Fruit fly (Drosophila melanogaster): ENCODE results near the gene a6.

The a6 gene

dm6 chrX:1664836-1665235, 30.9 kb downstream of the a6 start, which contains the start of gene dor:
Gene dor, plus strand, starts transcription at chrX:1665052.
- no peak for TF ChIP-seq CG34367 (tag; optimal IDR thresholded peaks at IDR 0.05)
- no peak for TF ChIP-seq Pif1B (GFP tag; optimal IDR thresholded peaks at IDR 0.05)
- no peak for TF ChIP-seq CG12605 (GFP tag; IDR thresholded peaks at IDR 0.05)
- TF ChIP-seq D1 (tag; optimal IDR thresholded peaks at IDR 0.05): no peak
- no peak for TF ChIP-seq CG8301 (tag; optimal IDR thresholded peaks at IDR 0.05)
- no peak for TF ChIP-seq CG32121 (GFP tag; IDR thresholded peaks at IDR 0.05)
- TF ChIP-seq gl (tag; optimal IDR thresholded peaks at IDR 0.05): no peak

- TF ChIP-seq fd96Ca (GFP tag; IDR thresholded peaks at IDR 0.05) (no peak), CG4496 (GFP tag; IDR thresholded peaks at IDR 0.05) (no peak)
These were observed 35.4 kb downstream of the a6 start for dm6 chrX:1660269-1660668.

- TF ChIP-seq CG12605 (GFP tag; IDR thresholded peaks at IDR 0.05) (no peak), D1 (tag; optimal IDR thresholded peaks at IDR 0.05) (no peak), CG8159 (tag; optimal IDR thresholded peaks at IDR 0.05) (no peak), CG34367 (tag; optimal IDR thresholded peaks at IDR 0.05) (no peak), fd96Ca (GFP tag; IDR thresholded peaks at IDR 0.05) (no peak), CG4496 (GFP tag; IDR thresholded peaks at IDR 0.05) (no peak), CG13204 (GFP tag; optimal IDR thresholded peaks at IDR 0.05) (no peak), CG8301 (tag; optimal IDR thresholded peaks at IDR 0.05) (no peak), CG15710 (tag; optimal IDR thresholded peaks at IDR 0.05) (no peak), CG17806 (tag; optimal IDR thresholded peaks at IDR 0.05) (no peak), EcR (GFP tag; optimal IDR thresholded peaks at IDR 0.05) (no peak), Pif1A (GFP tag; optimal IDR thresholded peaks at IDR 0.05) (no peak), gl (tag; optimal IDR thresholded peaks at IDR 0.05) (no peak)
These were observed 47.8 kb downstream of the a6 start for dm6 chrX:1647876-1648275.

- TF ChIP-seq CG10348 (GFP tag; IDR thresholded peaks at IDR 0.05) (no peak), CG9948 (tag; optimal IDR thresholded peaks at IDR 0.05) (no peak), CG4496 (GFP tag; IDR thresholded peaks at IDR 0.05) (no peak), EcR (GFP tag; optimal IDR thresholded peaks at IDR 0.05) (no peak), fd96Ca (GFP tag; IDR thresholded peaks at IDR 0.05) (no peak), CG15710 (tag; optimal IDR thresholded peaks at IDR 0.05) (no peak), Ets98B (GFP tag; IDR thresholded peaks at IDR 0.05) (no peak)
These were observed 52.0 kb downstream of the a6 start for dm6 chrX:1643640-1644039.

Data from whole organism, pupa.